Fruit fly (Drosophila melanogaster) whole organism, pupa: Measurements from ENCODE around the gene CG10864.

Source experiments
- CG10348 ChIP-seq: fragments of 200-800 bp; sonication (Bioruptor generic); IDR thresholded peaks from 2 replicates; pipeline ENCODE4 v1.3.6; 2022; ENCODE audit warnings: missing biosample characterization, missing genetic modification characterization
- CG12605 ChIP-seq: fragments of 200-800 bp; sonication (Bioruptor generic); IDR thresholded peaks from 2 replicates; pipeline ENCODE4 v1.3.6; 2022; ENCODE audit warnings: missing biosample characterization, missing genetic modification characterization
- CG13204 ChIP-seq: fragments of 200-800 bp; sonication (Bioruptor generic); optimal IDR thresholded peaks from 2 replicates; lab custom pipeline; 2018; ENCODE audit warnings: missing biosample characterization, mild to moderate bottlenecking, missing genetic modification characterization, moderate library complexity
- CG14655 ChIP-seq: fragments of 200-800 bp; sonication (Bioruptor generic); optimal IDR thresholded peaks from 3 replicates; lab custom pipeline; 2017; ENCODE audit warnings: mild to moderate bottlenecking, missing biosample characterization, missing genetic modification reagents, missing genetic modification characterization
- CG15710 ChIP-seq: fragments of 200-800 bp; sonication (Bioruptor generic); optimal IDR thresholded peaks from 2 replicates; lab custom pipeline; 2018; ENCODE audit warnings: missing biosample characterization, mild to moderate bottlenecking, missing genetic modification characterization, moderate library complexity
- CG17806 ChIP-seq: fragments of 200-800 bp; sonication (Bioruptor generic); optimal IDR thresholded peaks from 2 replicates; lab custom pipeline; 2018; ENCODE audit warnings: missing biosample characterization, mild to moderate bottlenecking, missing genetic modification characterization, moderate library complexity
- CG32121 ChIP-seq: fragments of 200-800 bp; sonication (Bioruptor generic); IDR thresholded peaks from 2 replicates; pipeline ENCODE4 v1.3.6; 2022; ENCODE audit warnings: missing biosample characterization, missing genetic modification characterization
- CG34367 ChIP-seq: fragments of 200-800 bp; sonication (Bioruptor generic); optimal IDR thresholded peaks from 2 replicates; lab custom pipeline; 2018; ENCODE audit warnings: missing biosample characterization, mild to moderate bottlenecking, missing genetic modification characterization
- CG4496 ChIP-seq: fragments of 200-800 bp; sonication (Bioruptor generic); IDR thresholded peaks from 3 replicates; pipeline ENCODE4 v1.3.6; 2022; ENCODE audit warnings: missing biosample characterization, missing genetic modification characterization
- CG8159 ChIP-seq: fragments of 200-800 bp; sonication (Bioruptor generic); optimal IDR thresholded peaks from 3 replicates; lab custom pipeline; 2018; ENCODE audit warnings: missing biosample characterization, mild to moderate bottlenecking, missing genetic modification characterization, moderate library complexity
- CG8301 ChIP-seq: fragments of 200-800 bp; sonication (Bioruptor generic); optimal IDR thresholded peaks from 2 replicates; lab custom pipeline; 2018; ENCODE audit warnings: missing biosample characterization, mild to moderate bottlenecking, missing genetic modification characterization
- CG9948 ChIP-seq: fragments of 200-800 bp; sonication (Bioruptor generic); optimal IDR thresholded peaks from 2 replicates; lab custom pipeline; 2018; ENCODE audit warnings: missing biosample characterization, mild to moderate bottlenecking, missing genetic modification characterization, moderate library complexity
- D1 ChIP-seq: fragments of 200-800 bp; sonication (Bioruptor generic); optimal IDR thresholded peaks from 2 replicates; lab custom pipeline; 2018; ENCODE audit warnings: missing biosample characterization, mild to moderate bottlenecking, missing genetic modification characterization, moderate library complexity
- EcR ChIP-seq: fragments of 200-800 bp; sonication (Bioruptor generic); optimal IDR thresholded peaks from 3 replicates; lab custom pipeline; 2019; ENCODE audit warnings: missing biosample characterization, missing genetic modification characterization, mild to moderate bottlenecking, moderate library complexity, missing genetic modification reagents
- Ets98B ChIP-seq: fragments of 200-800 bp; sonication (Bioruptor generic); IDR thresholded peaks from 2 replicates; pipeline ENCODE4 v1.3.6; 2022; ENCODE audit warnings: missing biosample characterization, missing genetic modification characterization
- Pif1A ChIP-seq: fragments of 200-800 bp; sonication (Bioruptor generic); optimal IDR thresholded peaks from 3 replicates; lab custom pipeline; 2016; ENCODE audit warnings: missing biosample characterization, missing genetic modification characterization
- Pif1B ChIP-seq: fragments of 200-800 bp; sonication (Bioruptor generic); optimal IDR thresholded peaks from 3 replicates; lab custom pipeline; 2016; ENCODE audit warnings: missing biosample characterization, missing genetic modification characterization
- Snoo ChIP-seq: fragments of 200-800 bp; sonication (Bioruptor generic); optimal IDR thresholded peaks from 3 replicates; lab custom pipeline; 2017; ENCODE audit warnings: missing biosample characterization, mild to moderate bottlenecking, missing genetic modification characterization, inconsistent platforms
- fd96Ca ChIP-seq: fragments of 200-800 bp; sonication (Bioruptor generic); IDR thresholded peaks from 3 replicates; pipeline ENCODE4 v1.3.6; 2022; ENCODE audit warnings: missing biosample characterization, missing genetic modification characterization
- gl ChIP-seq: fragments of 200-800 bp; sonication (Bioruptor generic); optimal IDR thresholded peaks from 2 replicates; lab custom pipeline; 2018; ENCODE audit warnings: missing biosample characterization, mild to moderate bottlenecking, missing genetic modification characterization
- rn ChIP-seq: fragments of 200-800 bp; sonication (Bioruptor generic); IDR thresholded peaks from 2 replicates; pipeline ENCODE4 v1.3.6; 2022; ENCODE audit warnings: missing biosample characterization, missing genetic modification characterization

The CG10864 gene

DNA sequence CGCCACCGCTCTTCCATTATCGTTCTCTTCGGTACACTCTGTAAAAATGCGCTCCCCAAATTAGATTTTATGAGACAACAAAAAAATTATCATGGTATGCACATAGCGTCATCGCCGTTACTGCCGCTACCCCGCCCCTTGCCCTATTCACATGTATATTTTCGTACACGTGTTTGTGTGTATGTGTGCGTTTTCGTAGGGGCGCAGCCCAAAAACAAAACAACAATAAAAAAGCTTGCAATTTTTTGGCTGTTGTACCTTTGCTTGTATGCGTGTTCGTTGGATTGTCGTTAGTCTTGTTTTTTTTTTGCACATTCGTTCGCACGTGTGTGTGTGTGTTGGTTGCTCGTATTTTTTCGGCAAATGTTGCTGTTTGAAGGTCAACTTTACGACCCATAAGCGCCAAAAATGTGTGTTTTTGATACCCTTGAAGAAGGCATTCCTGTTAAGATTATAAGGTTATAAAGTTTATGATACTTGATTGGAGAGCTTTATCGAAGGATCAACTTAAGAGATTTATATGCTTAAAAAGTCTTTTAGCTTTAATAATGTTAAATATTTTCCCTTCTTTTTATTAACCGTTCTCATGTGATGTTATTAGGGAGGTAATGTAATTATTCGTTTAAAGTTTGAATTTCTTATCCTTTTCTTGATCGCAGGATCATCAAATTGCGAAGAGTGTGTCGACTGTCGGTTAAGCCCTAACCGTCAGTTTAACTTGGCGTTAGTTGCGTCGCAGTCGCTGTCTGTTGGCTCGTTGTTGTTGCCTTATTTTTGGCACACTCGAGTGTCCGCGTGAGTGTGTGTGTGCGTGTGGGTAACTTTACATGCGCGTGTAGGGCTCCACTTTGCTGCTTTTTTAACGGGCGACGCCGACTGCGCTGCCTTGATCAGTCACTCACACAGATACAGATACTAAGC, 36.9 kb upstream of the CG10864 start:
- TF ChIP-seq CG10348 (GFP tag; lab: Robert Waterston, UW) (peak; percentile 70; the same call in 1 of the 2 replicates), D1 (no peak), CG4496 (GFP tag; lab: Robert Waterston, UW) (peak; percentile 68), Snoo (peak; percentile 81), Ets98B (GFP tag; lab: Robert Waterston, UW) (peak; percentile 12), fd96Ca (peak; percentile 56; the same call in 1 of the 3 replicates), EcR (GFP tag; lab: Kevin White, UChicago) (no peak), Pif1A (GFP tag; lab: Kevin White, UChicago) (peak; percentile 29), CG15710 (tag; lab: Kevin White, UChicago) (no peak), CG12605 (GFP tag; lab: Robert Waterston, UW) (no peak), CG17806 (no peak), CG14655 (GFP tag; lab: Kevin White, UChicago) (peak; percentile 51), Pif1B (GFP tag; lab: Kevin White, UChicago) (no peak), rn (GFP tag; lab: Robert Waterston, UW) (0 out of 2 replicates have a peak, but pooled peaks have one; percentile 11), CG9948 (no peak), gl (tag; lab: Kevin White, UChicago) (no peak), CG8301 (tag; lab: Kevin White, UChicago) (peak; percentile 51), CG13204 (no peak), CG34367 (tag; lab: Kevin White, UChicago) (no peak), CG32121 (peak; percentile 38), CG8159 (no peak)

DNA sequence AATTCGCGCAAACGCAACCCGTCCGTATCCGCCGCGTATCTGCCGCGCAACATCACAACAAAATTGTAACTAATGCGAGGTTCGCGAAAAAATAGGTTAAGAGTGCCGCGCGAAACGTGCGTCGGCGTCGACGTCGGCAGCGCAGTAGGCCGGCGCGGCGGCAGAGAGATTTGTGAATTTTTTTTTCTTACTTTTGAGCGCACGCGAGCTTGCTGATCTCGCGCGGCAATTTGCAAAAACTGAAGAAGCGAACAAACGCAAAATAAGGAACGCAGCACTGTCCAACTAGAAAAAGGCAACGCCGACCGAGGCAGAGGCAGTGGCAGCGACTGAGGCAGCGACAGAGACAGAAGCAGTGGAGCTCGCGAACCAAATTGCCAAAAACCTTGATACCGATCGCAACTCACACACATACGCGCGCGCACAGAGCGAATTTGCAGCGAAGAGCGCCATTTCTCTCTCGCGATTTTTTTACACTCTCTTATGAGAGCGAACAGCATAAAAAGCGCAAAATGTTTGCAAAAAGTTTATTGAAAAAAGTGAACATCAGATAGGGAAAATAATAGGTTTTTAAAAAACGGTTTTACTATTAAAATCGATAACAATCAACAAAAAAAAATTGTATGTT, 35.8 kb upstream of the CG10864 start:
- TF ChIP-seq CG32121: peak; percentile 60; the same call in 1 of the 2 replicates
- no peak for TF ChIP-seq CG14655 (GFP tag; lab: Kevin White, UChicago)
- TF ChIP-seq fd96Ca: 0 out of 3 replicates have a peak, but pooled peaks have one; percentile 19
- TF ChIP-seq CG4496 (GFP tag; lab: Robert Waterston, UW): 0 out of 3 replicates have a peak, but pooled peaks have one; percentile 30

DNA sequence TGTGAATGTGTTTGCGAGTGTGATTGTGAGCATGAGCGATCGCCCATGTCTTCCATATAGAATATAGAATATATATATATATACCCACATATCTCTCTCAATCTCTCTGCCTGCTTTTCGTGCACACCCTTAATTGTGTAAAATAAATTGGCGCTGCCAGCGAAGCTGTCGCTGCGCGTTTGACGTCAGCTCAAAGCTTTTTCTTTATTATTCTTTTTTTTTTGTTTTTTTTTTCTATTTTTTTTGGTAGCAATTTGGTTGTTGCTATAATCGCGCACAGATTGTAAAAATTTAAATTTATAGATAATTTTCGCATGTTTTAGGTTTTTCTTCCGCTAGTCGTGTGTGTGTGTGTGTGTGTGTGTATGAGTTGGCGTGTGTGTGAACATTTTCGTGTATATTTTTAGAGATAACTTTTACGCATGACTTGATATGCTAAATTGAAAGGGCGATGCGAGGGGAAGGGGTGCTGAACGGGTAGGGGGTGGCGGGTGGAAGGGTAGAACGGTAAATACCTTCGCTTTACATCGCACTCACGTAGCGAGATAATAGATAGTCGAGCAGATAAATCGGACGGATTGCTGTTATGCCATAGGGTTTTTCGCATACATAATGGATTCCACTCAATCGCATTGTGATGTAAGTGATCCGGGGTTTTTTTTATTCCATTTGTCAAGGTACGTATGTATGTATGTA, 33.9 kb upstream of the CG10864 start:
- no peak for TF ChIP-seq CG17806
- TF ChIP-seq CG8301 (tag; lab: Kevin White, UChicago): no peak
- TF ChIP-seq CG15710 (tag; lab: Kevin White, UChicago): no peak
- no peak for TF ChIP-seq CG12605 (GFP tag; lab: Robert Waterston, UW)
- TF ChIP-seq rn (GFP tag; lab: Robert Waterston, UW): no peak
- TF ChIP-seq fd96Ca: no peak
- no peak for TF ChIP-seq CG4496 (GFP tag; lab: Robert Waterston, UW)

DNA sequence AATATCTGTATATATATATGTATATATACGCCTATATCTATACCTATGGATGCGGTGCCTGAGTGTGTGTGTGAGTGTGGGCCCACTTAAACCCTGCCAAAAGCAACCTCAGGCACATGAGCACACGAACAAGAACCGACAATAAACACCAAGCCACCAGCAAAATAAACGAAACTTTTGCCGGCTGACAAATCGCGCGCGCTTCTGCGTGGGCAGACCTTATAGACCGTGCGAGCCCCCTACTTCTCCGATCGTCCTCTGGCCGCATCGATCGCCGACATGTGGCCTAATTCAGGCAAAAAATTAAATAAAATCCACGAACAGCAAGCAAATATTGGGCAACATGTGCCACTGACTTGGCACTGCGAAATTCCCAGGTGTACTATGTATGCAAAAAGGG, 31.8 kb upstream of the CG10864 start:
- TF ChIP-seq fd96Ca (0 out of 3 replicates have a peak, but pooled peaks have one; percentile 3), CG10348 (GFP tag; lab: Robert Waterston, UW) (no peak)
- TF ChIP-seq, all 21 proteins: peak for 1

DNA sequence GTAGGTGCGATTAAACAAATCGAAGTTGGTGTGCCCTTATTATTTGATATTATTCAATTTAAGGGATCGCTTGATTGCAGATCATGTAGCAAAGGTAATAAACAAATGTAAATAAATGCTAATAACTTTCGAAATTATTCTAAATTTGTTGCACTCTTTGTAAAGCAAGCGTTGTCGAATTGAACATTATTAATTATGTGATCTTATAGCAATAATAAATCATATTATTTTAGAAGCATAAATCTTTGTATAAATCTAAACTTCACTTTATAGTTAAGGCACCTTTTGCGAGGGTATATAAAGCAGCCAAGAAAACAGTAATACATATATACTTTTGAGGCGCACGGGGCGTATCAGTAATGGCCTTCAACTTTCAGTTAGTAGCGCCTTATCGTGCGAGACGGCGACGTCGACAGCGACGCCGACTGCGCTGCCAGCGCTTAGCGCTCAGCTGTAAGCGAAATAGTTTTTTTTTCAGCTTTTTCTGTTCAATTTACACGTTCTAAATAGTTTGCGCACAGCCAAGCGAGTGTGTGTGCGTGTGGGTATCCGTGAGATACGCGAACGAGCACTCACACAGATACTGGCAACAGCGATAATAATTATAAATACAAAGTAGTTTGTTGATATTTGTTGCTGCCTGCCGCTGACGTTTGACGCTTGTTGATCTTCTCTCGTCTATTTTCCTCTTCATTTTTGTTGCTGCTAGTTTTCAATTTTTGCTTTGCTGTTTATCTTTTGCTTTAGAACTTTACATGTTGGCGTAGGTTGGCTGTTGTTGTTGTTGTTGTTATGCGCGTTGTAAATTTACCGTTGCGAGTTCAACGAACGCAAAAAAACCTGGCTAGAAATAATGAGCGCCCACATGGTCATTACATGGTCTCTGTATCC, 27.6 kb upstream of the CG10864 start:
- TF ChIP-seq fd96Ca (no peak), CG9948 (peak; percentile 48), CG12605 (GFP tag; lab: Robert Waterston, UW) (no peak), CG8159 (peak; percentile 71), Pif1A (GFP tag; lab: Kevin White, UChicago) (peak; percentile 2), Ets98B (GFP tag; lab: Robert Waterston, UW) (peak; percentile 31; the same call in 1 of the 2 replicates), CG10348 (GFP tag; lab: Robert Waterston, UW) (no peak), CG32121 (peak; percentile 52; the same call in 1 of the 2 replicates), Pif1B (GFP tag; lab: Kevin White, UChicago) (no peak), Snoo (no peak), CG14655 (GFP tag; lab: Kevin White, UChicago) (peak; percentile 58), CG34367 (tag; lab: Kevin White, UChicago) (peak; percentile 27), CG15710 (tag; lab: Kevin White, UChicago) (peak; percentile 54), CG8301 (tag; lab: Kevin White, UChicago) (peak; percentile 35), EcR (GFP tag; lab: Kevin White, UChicago) (peak; percentile 54)
